Worm (Caenorhabditis elegans): Measurements from ENCODE around the gene pgph-3.
"Not testable (repeated sequence)": the region's sequence is repeated elsewhere in the genome, so short reads cannot be mapped to it uniquely, and the experiment has no call there.

The pgph-3 gene

DNA sequence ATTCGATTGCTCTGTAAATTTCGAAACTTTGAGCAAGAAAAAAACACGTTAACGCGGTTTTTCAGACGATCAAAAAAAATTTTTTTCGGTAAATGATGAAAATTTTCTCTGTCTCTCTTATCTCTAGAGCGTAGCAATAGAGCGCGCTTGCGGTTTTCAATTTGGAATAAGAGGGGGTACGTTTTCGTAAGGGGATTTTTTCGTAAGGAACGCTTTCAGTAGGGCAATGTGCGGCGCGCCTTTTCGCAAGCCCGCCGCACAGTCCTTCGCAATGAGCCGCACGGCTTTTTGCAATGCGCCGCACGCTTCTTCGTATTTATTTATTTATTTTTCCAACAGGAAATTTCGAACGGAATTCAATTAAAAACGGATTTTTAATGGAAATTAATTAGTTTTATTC, 13.3 kb upstream of the pgph-3 start, which contains the start of gene F44E7.4 (continued):
- TF ChIP-seq cebp-1 (GFP tag; IDR thresholded peaks at IDR 0.05) (peak; percentile 88), cebp-1 (tag; optimal IDR thresholded peaks at IDR 0.05) (peak; percentile 52), let-526 (GFP tag; IDR thresholded peaks at IDR 0.05) (peak; percentile 92), C17E4.6 (GFP tag; IDR thresholded peaks at IDR 0.05) (peak; percentile 89), K11D2.4 (GFP tag; IDR thresholded peaks at IDR 0.05) (peak; percentile 83), dpl-1 (GFP tag; optimal IDR thresholded peaks at IDR 0.05) (peak; percentile 47), B0019.2 (GFP tag; conservative IDR thresholded peaks at IDR 0.05) (peak; percentile 88), D2030.7 (GFP tag; IDR thresholded peaks at IDR 0.05) (peak; percentile 99), hmg-1.2 (GFP tag; IDR thresholded peaks at IDR 0.05) (peak; percentile 96), egl-44 (GFP tag; IDR thresholded peaks at IDR 0.05) (peak; percentile 85), lsl-1 (GFP tag; optimal IDR thresholded peaks at IDR 0.05) (peak; percentile 64), madf-6 (GFP tag; IDR thresholded peaks at IDR 0.05) (peak; percentile 93), ztf-28 (GFP tag; IDR thresholded peaks at IDR 0.05) (peak; percentile 97), attf-5 (GFP tag; optimal IDR thresholded peaks at IDR 0.05) (peak; percentile 37), Y95B8A.8 (GFP tag; IDR thresholded peaks at IDR 0.05) (peak; percentile 95), snpc-4 (tag; optimal IDR thresholded peaks at IDR 0.05) (peak in 3 of 4 experiments; percentile 15 to 37 (median 26)), lin-54 (GFP tag; optimal IDR thresholded peaks at IDR 0.05) (peak; percentile 56), nfyb-1 (GFP tag; IDR thresholded peaks at IDR 0.05) (peak; percentile 95), tbp1 (GFP tag; optimal IDR thresholded peaks at IDR 0.05) (peak; percentile 49), pbrm-1 (GFP tag; IDR thresholded peaks at IDR 0.05) (peak; percentile 94), madf-8 (GFP tag; conservative IDR thresholded peaks at IDR 0.05) (peak; percentile 86), lin-40 (tag; optimal IDR thresholded peaks at IDR 0.05) (peak; percentile 43), hmg-20 (GFP tag; IDR thresholded peaks at IDR 0.05) (peak; percentile 69; the same call in 1 of the 2 replicates), bed-2 (GFP tag; IDR thresholded peaks at IDR 0.05) (peak; percentile 82), dox-1 (GFP tag; IDR thresholded peaks at IDR 0.05) (peak; percentile 98), F49E8.2 (tag; optimal IDR thresholded peaks at IDR 0.05; ENCODE audit: insufficient read depth) (peak; percentile 56), ceh-58 (GFP tag; IDR thresholded peaks at IDR 0.05) (0 out of 2 replicates have a peak, but pooled peaks have one; percentile 10), Y53G8AR.9 (GFP tag; conservative IDR thresholded peaks at IDR 0.05) (peak; percentile 94), cebp-2 (GFP tag; IDR thresholded peaks at IDR 0.05) (peak; percentile 84; the same call in 1 of the 2 replicates), ceh-40 (GFP tag; IDR thresholded peaks at IDR 0.05) (0 out of 2 replicates have a peak, but pooled peaks have one; percentile 40), aptf-2 (GFP tag; conservative IDR thresholded peaks at IDR 0.05) (peak; percentile 65; the same call in 1 of the 2 replicates), lin-26 (GFP tag; IDR thresholded peaks at IDR 0.05) (peak; percentile 86), efl-1 (GFP tag; optimal IDR thresholded peaks at IDR 0.05) (peak; percentile 63), rcor-1 (GFP tag; IDR thresholded peaks at IDR 0.05) (peak; percentile 94), snpc-3.4 (tag; optimal IDR thresholded peaks at IDR 0.05) (peak; percentile 29), attf-3 (GFP tag; conservative IDR thresholded peaks at IDR 0.05) (peak; percentile 82), C06A6.2 (GFP tag; conservative IDR thresholded peaks at IDR 0.05) (peak; percentile 99), Y53F4B.3 (GFP tag; IDR thresholded peaks at IDR 0.05) (peak; percentile 77), madf-3 (GFP tag; IDR thresholded peaks at IDR 0.05) (peak; percentile 91), F39B2.1 (GFP tag; IDR thresholded peaks at IDR 0.05) (peak; percentile 71; the same call in 1 of the 2 replicates), hsf-1 (GFP tag; IDR thresholded peaks at IDR 0.05) (peak; percentile 78), ceh-91 (GFP tag; IDR thresholded peaks at IDR 0.05) (peak; percentile 93), Y67H2A.10 (GFP tag; conservative IDR thresholded peaks at IDR 0.05) (peak; percentile 83), F33H1.4 (GFP tag; IDR thresholded peaks at IDR 0.05) (peak; percentile 79), egrh-3 (GFP tag; IDR thresholded peaks at IDR 0.05) (peak; percentile 85)
- TF ChIP-seq snpc-4 (GFP tag; optimal IDR thresholded peaks at IDR 0.05): not testable (repeated sequence)
